Fruit fly (Drosophila melanogaster) whole organism, wandering third instar larva: ENCODE data around the gene sens.
A peak's percentile ranks its signal among the peaks of the same experiment; 100 is the strongest.

ENCODE experiments used
- Abd-B ChIP-seq: fragments of >200 bp; optimal IDR thresholded peaks from 2 replicates; lab custom pipeline; 2017; ENCODE audit warnings: missing biosample characterization, missing genetic modification characterization
- CG32264 ChIP-seq: fragments of 200-800 bp; sonication (Bioruptor generic); optimal IDR thresholded peaks from 2 replicates; lab custom pipeline; 2016; ENCODE audit warnings: missing biosample characterization, missing genetic modification characterization
- CG9705 ChIP-seq: fragments of 200-800 bp; sonication (Bioruptor generic); optimal IDR thresholded peaks from 2 replicates; lab custom pipeline; 2018; ENCODE audit warnings: missing biosample characterization, mild to moderate bottlenecking, missing genetic modification characterization
- CrebA ChIP-seq: fragments of 200-800 bp; sonication (Bioruptor generic); optimal IDR thresholded peaks from 2 replicates; lab custom pipeline; 2016; ENCODE audit warnings: missing biosample characterization, mild to moderate bottlenecking, missing genetic modification characterization, borderline replicate concordance
- Dfd ChIP-seq: fragments of >200 bp; optimal IDR thresholded peaks from 2 replicates; lab custom pipeline; 2017; ENCODE audit warnings: missing biosample characterization, missing genetic modification characterization
- Dif ChIP-seq: fragments of 200-275, 200-300 bp; sonication (Bioruptor generic); optimal IDR thresholded peaks from 2 replicates; lab custom pipeline; 2018; ENCODE audit warnings: missing biosample characterization, missing genetic modification characterization; ENCODE audit not compliant: partially characterized antibody
- GATAd ChIP-seq: sonication (Bioruptor generic); optimal IDR thresholded peaks from 2 replicates; lab custom pipeline; 2016; ENCODE audit warnings: missing biosample characterization, missing genetic modification characterization
- HLH106 ChIP-seq: fragments of 200-800 bp; optimal IDR thresholded peaks from 3 replicates; lab custom pipeline; 2019; ENCODE audit warnings: missing biosample characterization, mild to moderate bottlenecking, missing genetic modification characterization, moderate library complexity
- Hnf4 ChIP-seq: fragments of 200-800 bp; sonication (Bioruptor generic); optimal IDR thresholded peaks from 2 replicates; lab custom pipeline; 2016; ENCODE audit warnings: missing biosample characterization, mild to moderate bottlenecking, missing genetic modification characterization
- Hr78 ChIP-seq: fragments of >200 bp; optimal IDR thresholded peaks from 2 replicates; lab custom pipeline; 2017; ENCODE audit warnings: missing biosample characterization, missing genetic modification characterization
- Hr83 ChIP-seq: fragments of 200-300 bp; sonication (Bioruptor generic); optimal IDR thresholded peaks from 2 replicates; lab custom pipeline; 2016; ENCODE audit warnings: missing biosample characterization, mild to moderate bottlenecking, missing genetic modification characterization, moderate library complexity; ENCODE audit not compliant: poor library complexity, severe bottlenecking
- Jra ChIP-seq: sonication (Bioruptor generic); optimal IDR thresholded peaks from 2 replicates; lab custom pipeline; 2016; ENCODE audit warnings: missing biosample characterization, missing genetic modification characterization
- Myc ChIP-seq: fragments of >200 bp; optimal IDR thresholded peaks from 2 replicates; lab custom pipeline; 2017
- Rel ChIP-seq, 2 experiments: fragments of 200-800 bp; sonication (Bioruptor generic) in 1 of 2; optimal IDR thresholded peaks; 2 replicates in 1 of 2; 3 replicates in 1 of 2; lab custom pipeline; 2016 to 2019; ENCODE audit warnings: mild to moderate bottlenecking in 2 of 2, missing biosample characterization in 2 of 2, missing genetic modification characterization in 2 of 2, moderate library complexity in 1 of 2
- Sp1 ChIP-seq: fragments of 200-800 bp; sonication (Bioruptor generic); optimal IDR thresholded peaks from 3 replicates; lab custom pipeline; 2019; ENCODE audit warnings: missing biosample characterization, mild to moderate bottlenecking, missing genetic modification characterization, moderate library complexity
- Vsx2 ChIP-seq: fragments of 200-300, 225-300 bp; sonication (Bioruptor generic); optimal IDR thresholded peaks from 2 replicates; lab custom pipeline; 2018; ENCODE audit warnings: missing biosample characterization, missing genetic modification characterization; ENCODE audit not compliant: partially characterized antibody
- br ChIP-seq: fragments of 200-800 bp; sonication (Bioruptor generic); optimal IDR thresholded peaks from 2 replicates; lab custom pipeline; 2016; ENCODE audit warnings: missing biosample characterization, missing genetic modification characterization
- brk ChIP-seq: fragments of 200-800 bp; sonication (Bioruptor generic); optimal IDR thresholded peaks from 2 replicates; lab custom pipeline; 2016; ENCODE audit warnings: missing biosample characterization, mild to moderate bottlenecking, missing genetic modification characterization
- dl ChIP-seq, 2 experiments: fragments of 175-275, 200-275 bp in 1 of 2; fragments of 200-275 bp in 1 of 2; sonication (Bioruptor generic); optimal IDR thresholded peaks; lab custom pipeline; 2018; ENCODE audit warnings: mild to moderate bottlenecking in 2 of 2, missing biosample characterization in 2 of 2, missing genetic modification characterization in 2 of 2, moderate library complexity in 2 of 2; ENCODE audit not compliant: partially characterized antibody in 2 of 2, insufficient read depth in 1 of 2
- dmrt93B ChIP-seq: fragments of 200-800 bp; sonication (Bioruptor generic); optimal IDR thresholded peaks from 2 replicates; lab custom pipeline; 2018; ENCODE audit warnings: missing biosample characterization, mild to moderate bottlenecking, missing genetic modification characterization
- ey ChIP-seq: fragments of 200-800 bp; sonication (Bioruptor generic); optimal IDR thresholded peaks from 2 replicates; lab custom pipeline; 2016; ENCODE audit warnings: missing biosample characterization, missing genetic modification characterization
- foxo ChIP-seq, 2 experiments: fragments of 200-800 bp; sonication (Bioruptor generic); optimal IDR thresholded peaks; 2 replicates in 1 of 2; 3 replicates in 1 of 2; lab custom pipeline; 2016 to 2017; ENCODE audit warnings: missing biosample characterization in 2 of 2, missing genetic modification characterization in 2 of 2
- fru ChIP-seq: fragments of 200-800 bp; sonication (Bioruptor generic); optimal IDR thresholded peaks from 3 replicates; lab custom pipeline; 2016; ENCODE audit warnings: missing biosample characterization, mild to moderate bottlenecking, missing genetic modification characterization
- h ChIP-seq: fragments of 200-800 bp; sonication (Bioruptor generic); optimal IDR thresholded peaks from 3 replicates; lab custom pipeline; 2016; ENCODE audit warnings: missing biosample characterization, mild to moderate bottlenecking, missing genetic modification characterization
- jim ChIP-seq: fragments of 175-275, 200-325 bp; sonication (Bioruptor generic); optimal IDR thresholded peaks from 2 replicates; lab custom pipeline; 2016; ENCODE audit warnings: missing biosample characterization, mild to moderate bottlenecking, missing genetic modification characterization
- lola ChIP-seq: fragments of >200 bp; optimal IDR thresholded peaks from 2 replicates; lab custom pipeline; 2017; ENCODE audit warnings: missing biosample characterization, missing genetic modification characterization
- pan ChIP-seq: fragments of >200 bp; optimal IDR thresholded peaks from 2 replicates; lab custom pipeline; 2017
- psq ChIP-seq: fragments of 200-800 bp; sonication (Bioruptor generic); optimal IDR thresholded peaks from 3 replicates; lab custom pipeline; 2017; ENCODE audit warnings: missing biosample characterization, mild to moderate bottlenecking, missing genetic modification characterization, moderate library complexity
- rgr ChIP-seq: fragments of 200-800 bp; sonication (Bioruptor generic); optimal IDR thresholded peaks from 3 replicates; lab custom pipeline; 2016; ENCODE audit warnings: missing biosample characterization, mild to moderate bottlenecking, missing genetic modification characterization
- sage ChIP-seq: fragments of 200-800 bp; sonication (Bioruptor generic); optimal IDR thresholded peaks from 2 replicates; lab custom pipeline; 2016; ENCODE audit warnings: missing biosample characterization, mild to moderate bottlenecking, missing genetic modification characterization
- sv ChIP-seq: fragments of 200-800 bp; sonication (Bioruptor generic); optimal IDR thresholded peaks from 3 replicates; lab custom pipeline; 2016; ENCODE audit warnings: missing biosample characterization, missing genetic modification characterization
- usp ChIP-seq: fragments of >200 bp; optimal IDR thresholded peaks from 2 replicates; lab custom pipeline; 2017; ENCODE audit warnings: missing biosample characterization, missing genetic modification characterization
- woc ChIP-seq: sonication (Bioruptor generic); optimal IDR thresholded peaks from 2 replicates; lab custom pipeline; 2016; ENCODE audit warnings: missing biosample characterization, mild to moderate bottlenecking, missing genetic modification characterization

sens gene

dm6 chr3L:13400872-13401418 lies at the start of gene sens:
sens (minus strand) TSS chr3L:13401125.
- TF ChIP-seq jim (GFP tag; lab: Kevin White, UChicago): peak; percentile 35
- no peak for TF ChIP-seq Dfd (GFP tag; lab: Kevin White, UChicago)
- no peak for TF ChIP-seq sv (GFP tag; lab: Kevin White, UChicago)
- no peak for TF ChIP-seq foxo (GFP tag; optimal IDR thresholded peaks at IDR 0.05; lab: Kevin White, UChicago)
- no peak for TF ChIP-seq Myc (lab: Kevin White, UChicago)
- TF ChIP-seq sage (GFP tag; lab: Kevin White, UChicago): no peak
- peak; percentile 38 for TF ChIP-seq Jra
- TF ChIP-seq Sp1 (GFP tag; lab: Kevin White, UChicago): peak; percentile 32
- TF ChIP-seq lola (GFP tag; lab: Kevin White, UChicago): no peak
- TF ChIP-seq usp (GFP tag; lab: Kevin White, UChicago): no peak
- TF ChIP-seq Rel (GFP tag; optimal IDR thresholded peaks at IDR 0.05; lab: Kevin White, UChicago): no peak
- no peak for TF ChIP-seq Rel (tag; optimal IDR thresholded peaks at IDR 0.05; lab: Kevin White, UChicago)
- TF ChIP-seq Hnf4 (GFP tag; lab: Kevin White, UChicago): no peak
- no peak for TF ChIP-seq h (GFP tag; lab: Kevin White, UChicago)
- no peak for TF ChIP-seq dl (GFP tag; optimal IDR thresholded peaks at IDR 0.05; lab: Kevin White, UChicago; ENCODE audit: insufficient read depth in 1 of 2, partially characterized antibody in 2 of 2)
- no peak for TF ChIP-seq pan (lab: Kevin White, UChicago)
- no peak for TF ChIP-seq CG9705
- TF ChIP-seq Dif (GFP tag; lab: Kevin White, UChicago): no peak
- no peak for TF ChIP-seq Vsx2

DNA sequence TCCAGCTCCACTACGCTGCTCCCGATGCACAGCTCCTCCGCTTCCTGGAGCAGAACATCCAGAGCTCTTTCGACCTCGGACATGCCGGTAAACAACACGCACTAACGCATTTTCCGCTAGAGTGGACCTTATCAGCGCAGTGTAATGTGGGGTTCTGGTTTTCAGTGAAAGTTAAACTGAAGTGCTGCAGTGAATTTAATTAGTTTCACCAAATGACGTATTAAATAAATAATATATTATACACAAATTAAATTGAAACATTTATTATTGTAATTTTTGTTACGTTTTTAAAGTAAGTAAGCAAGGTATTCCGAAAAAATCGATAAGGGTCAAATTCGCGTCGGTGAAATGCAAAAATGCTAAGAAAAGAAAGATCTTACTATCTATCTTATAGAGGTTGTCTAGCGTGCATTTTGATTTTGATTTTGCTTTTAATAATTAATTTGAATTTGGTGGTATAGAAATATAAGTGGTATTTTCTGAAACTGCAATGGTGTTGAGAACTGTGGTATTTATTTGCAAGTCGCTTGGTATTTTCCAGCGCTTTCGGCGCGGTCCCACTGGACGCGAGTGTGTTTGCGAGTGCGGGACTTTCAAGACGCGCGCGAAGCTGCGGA lies 49.4 kb upstream of the sens start, which contains the start of the genes JMJD7 and CG10738:
JMJD7 (minus strand) TSS at position 107 of the 617 bp plus-strand sequence.
CG10738 (plus strand) TSS at position 594 of the 617 bp plus-strand sequence.
- TF ChIP-seq Sp1 (GFP tag; lab: Kevin White, UChicago) (peak; percentile 25), ey (GFP tag; lab: Kevin White, UChicago) (peak; percentile 5), psq (GFP tag; lab: Kevin White, UChicago) (peak; percentile 27), h (GFP tag; lab: Kevin White, UChicago) (peak; percentile 44), Hr83 (peak; percentile 77), rgr (GFP tag; lab: Kevin White, UChicago) (peak; percentile 36), lola (GFP tag; lab: Kevin White, UChicago) (no peak), br (peak; percentile 14), CrebA (GFP tag; lab: Kevin White, UChicago) (no peak), Rel (GFP tag; optimal IDR thresholded peaks at IDR 0.05; lab: Kevin White, UChicago) (no peak), Rel (tag; optimal IDR thresholded peaks at IDR 0.05; lab: Kevin White, UChicago) (peak; percentile 16), dmrt93B (GFP tag; lab: Kevin White, UChicago) (peak; percentile 67), Abd-B (no peak), CG9705 (peak; percentile 75), GATAd (no peak), HLH106 (tag; lab: Kevin White, UChicago) (peak; percentile 66), fru (GFP tag; lab: Kevin White, UChicago) (peak; percentile 9)

DNA sequence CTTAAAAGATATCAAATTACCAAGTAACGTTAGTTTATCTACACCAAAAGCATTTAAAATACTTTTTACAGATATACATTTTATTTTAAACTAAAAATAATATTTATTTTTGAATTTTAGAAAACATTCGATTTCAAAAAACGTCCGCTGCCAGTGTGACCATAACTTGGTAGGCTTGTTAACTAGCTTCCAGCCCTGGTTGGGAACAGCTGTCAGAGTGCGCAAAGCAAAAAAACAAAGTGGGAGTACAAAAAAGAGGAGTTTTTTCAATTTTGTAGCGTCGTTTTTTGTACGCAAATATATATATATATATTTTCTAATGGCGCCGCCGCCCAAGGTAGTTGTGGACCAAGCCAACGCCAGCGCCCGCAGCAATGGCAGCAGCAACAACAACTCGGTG lies 41.5 kb upstream of the sens start, which contains the start of gene cmb:
cmb (plus strand) TSS at position 195 of the 400 bp plus-strand sequence.
- TF ChIP-seq CG32264 (no peak), woc (GFP tag; lab: Kevin White, UChicago) (no peak), Hr78 (GFP tag; lab: Kevin White, UChicago) (no peak), jim (GFP tag; lab: Kevin White, UChicago) (peak; percentile 84), sv (GFP tag; lab: Kevin White, UChicago) (no peak), Rel (GFP tag; optimal IDR thresholded peaks at IDR 0.05; lab: Kevin White, UChicago) (no peak), Rel (tag; optimal IDR thresholded peaks at IDR 0.05; lab: Kevin White, UChicago) (peak; percentile 33), br (no peak), sage (GFP tag; lab: Kevin White, UChicago) (peak; percentile 34), CrebA (GFP tag; lab: Kevin White, UChicago) (no peak), Sp1 (GFP tag; lab: Kevin White, UChicago) (peak; percentile 68), rgr (GFP tag; lab: Kevin White, UChicago) (peak; percentile 2), brk (GFP tag; lab: Kevin White, UChicago) (no peak), HLH106 (tag; lab: Kevin White, UChicago) (peak; percentile 34)
